Fruit fly (Drosophila melanogaster): ENCODE data around the gene Sms.
A peak's percentile ranks its signal among the peaks of the same experiment; 100 is the strongest.

The Sms gene

dm6 chr3L:12296073-12296527 is 19.0 kb upstream of the Sms start, which contains the start of gene CG4328 (continued):
- TF ChIP-seq CG11456 (GFP tag; IDR thresholded peaks at IDR 0.05) (no peak), dan (GFP tag; IDR thresholded peaks at IDR 0.05) (no peak), CG4360 (GFP tag; IDR thresholded peaks at IDR 0.05) (0 out of 2 replicates have a peak, but pooled peaks have one; percentile 29), fu2 (GFP tag; optimal IDR thresholded peaks at IDR 0.05) (no peak)

dm6 chr3L:12294602-12295001 is 17.6 kb upstream of the Sms start:
- TF ChIP-seq chinmo (GFP tag; IDR thresholded peaks at IDR 0.05; ENCODE audit: partially characterized antibody) (no peak), Hey (tag; optimal IDR thresholded peaks at IDR 0.05) (peak; percentile 71), CG11247 (GFP tag; IDR thresholded peaks at IDR 0.05) (0 out of 2 replicates have a peak, but pooled peaks have one; percentile 17), E2f2 (GFP tag; IDR thresholded peaks at IDR 0.05) (no peak), kni (GFP tag; optimal IDR thresholded peaks at IDR 0.05) (peak; percentile 10), Oli (tag; optimal IDR thresholded peaks at IDR 0.05) (peak; percentile 1), pros (GFP tag; optimal IDR thresholded peaks at IDR 0.05) (peak; percentile 59), CG8290 (GFP tag; optimal IDR thresholded peaks at IDR 0.05) (no peak), CG8290 (tag; optimal IDR thresholded peaks at IDR 0.05) (no peak), Gug (GFP tag; IDR thresholded peaks at IDR 0.05) (no peak), nerfin-1 (tag; optimal IDR thresholded peaks at IDR 0.05) (peak; percentile 66), Dad (GFP tag; optimal IDR thresholded peaks at IDR 0.05) (no peak), kah (GFP tag; optimal IDR thresholded peaks at IDR 0.05) (no peak), CG2202 (tag; optimal IDR thresholded peaks at IDR 0.05) (no peak), Fer1 (GFP tag; optimal IDR thresholded peaks at IDR 0.05) (no peak), gsb-n (tag; optimal IDR thresholded peaks at IDR 0.05) (peak; percentile 31), Nf-YC (tag; optimal IDR thresholded peaks at IDR 0.05) (peak; percentile 39), CG17328 (GFP tag; IDR thresholded peaks at IDR 0.05) (no peak), oc (tag; optimal IDR thresholded peaks at IDR 0.05) (peak; percentile 66), hbn (GFP tag; IDR thresholded peaks at IDR 0.05; ENCODE audit: partially characterized antibody) (no peak), Nf-YB (GFP tag; optimal IDR thresholded peaks at IDR 0.05) (peak; percentile 60)

- TF ChIP-seq gsb-n (tag; optimal IDR thresholded peaks at IDR 0.05) (peak; percentile 98), CG4282 (GFP tag; optimal IDR thresholded peaks at IDR 0.05) (no peak), prd (optimal IDR thresholded peaks at IDR 0.05) (no peak), prd (GFP tag; IDR thresholded peaks at IDR 0.05) (peak; percentile 28; the same call in 1 of the 3 replicates), Deaf1 (tag; optimal IDR thresholded peaks at IDR 0.05) (peak; percentile 27), nerfin-1 (tag; optimal IDR thresholded peaks at IDR 0.05) (peak; percentile 50), HmgZ (tag; optimal IDR thresholded peaks at IDR 0.05) (no peak)
Measured at dm6 chr3L:12290556-12290955, 13.5 kb upstream of the Sms start.

dm6 chr3L:12289664-12290063 is 12.6 kb upstream of the Sms start:
- TF ChIP-seq grn (GFP tag; optimal IDR thresholded peaks at IDR 0.05) (no peak), YL-1 (GFP tag; optimal IDR thresholded peaks at IDR 0.05) (no peak), odd (GFP tag; optimal IDR thresholded peaks at IDR 0.05) (no peak), gsb-n (tag; optimal IDR thresholded peaks at IDR 0.05) (peak; percentile 84), Elba2 (GFP tag; optimal IDR thresholded peaks at IDR 0.05) (no peak), Nf-YB (GFP tag; optimal IDR thresholded peaks at IDR 0.05) (peak; percentile 39), so (GFP tag; IDR thresholded peaks at IDR 0.05) (no peak), CG17328 (GFP tag; IDR thresholded peaks at IDR 0.05) (no peak), Meics (GFP tag; optimal IDR thresholded peaks at IDR 0.05) (no peak), ind (GFP tag; optimal IDR thresholded peaks at IDR 0.05) (no peak), CG1792 (GFP tag; optimal IDR thresholded peaks at IDR 0.05) (no peak), Rx (GFP tag; IDR thresholded peaks at IDR 0.05) (no peak), HLHmδ (GFP tag; optimal IDR thresholded peaks at IDR 0.05) (no peak), amos (GFP tag; IDR thresholded peaks at IDR 0.05; ENCODE audit: partially characterized antibody) (no peak), D19B (GFP tag; optimal IDR thresholded peaks at IDR 0.05) (no peak), oc (tag; optimal IDR thresholded peaks at IDR 0.05) (peak; percentile 46), Nf-YC (tag; optimal IDR thresholded peaks at IDR 0.05) (peak; percentile 53), kni (GFP tag; optimal IDR thresholded peaks at IDR 0.05) (peak; percentile 17), E2f2 (GFP tag; IDR thresholded peaks at IDR 0.05) (no peak), CrebB (tag; optimal IDR thresholded peaks at IDR 0.05) (no peak), sob (GFP tag; IDR thresholded peaks at IDR 0.05) (no peak), CG12942 (GFP tag; optimal IDR thresholded peaks at IDR 0.05) (no peak), Hr3 (GFP tag; optimal IDR thresholded peaks at IDR 0.05) (no peak), ab (GFP tag; optimal IDR thresholded peaks at IDR 0.05) (no peak)

Measured in whole organism, embryonic.